Worm (Caenorhabditis elegans) whole organism, late embryonic: ENCODE data around the gene C33A11.2.

Experiments used
- C08G9.2 ChIP-seq: sonication (generic microtip); optimal IDR thresholded peaks from 2 replicates; lab custom pipeline; 2016; ENCODE audit warnings: mild to moderate bottlenecking, missing genetic modification characterization, moderate library complexity, missing compliant biosample characterization
- C38D4.7 ChIP-seq: fragments of 200-800 bp; sonication (Bioruptor generic); optimal IDR thresholded peaks from 2 replicates; lab custom pipeline; 2018; ENCODE audit warnings: mild to moderate bottlenecking, missing genetic modification characterization, moderate library complexity, missing compliant biosample characterization
- F13H6.1 ChIP-seq: sonication (generic microtip); optimal IDR thresholded peaks from 2 replicates; lab custom pipeline; 2016; ENCODE audit warnings: missing genetic modification characterization, missing compliant biosample characterization
- K02D7.2 ChIP-seq: sonication (generic microtip); optimal IDR thresholded peaks from 2 replicates; lab custom pipeline; 2017; ENCODE audit warnings: mild to moderate bottlenecking, missing genetic modification characterization, missing compliant biosample characterization
- T23F11.4 ChIP-seq: fragments of 200-800 bp; sonication (Bioruptor generic); optimal IDR thresholded peaks from 2 replicates; lab custom pipeline; 2018; ENCODE audit warnings: mild to moderate bottlenecking, missing genetic modification characterization, missing compliant biosample characterization
- Y22D7AL.16 ChIP-seq: sonication (generic microtip); optimal IDR thresholded peaks from 2 replicates; lab custom pipeline; 2016; ENCODE audit warnings: missing genetic modification characterization, missing compliant biosample characterization
- ahr-1 ChIP-seq: sonication (generic microtip); optimal IDR thresholded peaks from 2 replicates; lab custom pipeline; 2016; ENCODE audit warnings: missing genetic modification characterization, missing compliant biosample characterization
- ceh-14 ChIP-seq: sonication (generic microtip); optimal IDR thresholded peaks from 2 replicates; lab custom pipeline; 2016; ENCODE audit warnings: missing genotype, missing genetic modification characterization, missing compliant biosample characterization
- ceh-18 ChIP-seq: sonication (generic microtip); optimal IDR thresholded peaks from 2 replicates; lab custom pipeline; 2016; ENCODE audit warnings: missing genetic modification characterization, missing compliant biosample characterization
- ceh-19 ChIP-seq: fragments of 200-800 bp; sonication (Bioruptor generic); optimal IDR thresholded peaks from 2 replicates; lab custom pipeline; 2018; ENCODE audit warnings: mild to moderate bottlenecking, missing genetic modification characterization, missing compliant biosample characterization
- ceh-22 ChIP-seq: sonication (generic microtip); optimal IDR thresholded peaks from 2 replicates; lab custom pipeline; 2017; ENCODE audit warnings: missing biosample characterization, missing genetic modification characterization
- ceh-31 ChIP-seq: sonication (generic microtip); optimal IDR thresholded peaks from 2 replicates; lab custom pipeline; 2016; ENCODE audit warnings: missing genetic modification characterization, missing compliant biosample characterization
- ceh-6 ChIP-seq: fragments of 200-800 bp; sonication (Bioruptor generic); optimal IDR thresholded peaks from 2 replicates; lab custom pipeline; 2018; ENCODE audit warnings: mild to moderate bottlenecking, missing genetic modification characterization, missing compliant biosample characterization
- ceh-9 ChIP-seq: sonication (generic microtip); optimal IDR thresholded peaks from 2 replicates; lab custom pipeline; 2016; ENCODE audit warnings: mild to moderate bottlenecking, missing genetic modification characterization, inconsistent platforms, missing compliant biosample characterization
- che-1 ChIP-seq: sonication (generic microtip); optimal IDR thresholded peaks from 2 replicates; lab custom pipeline; 2016; ENCODE audit warnings: mild to moderate bottlenecking, missing genetic modification characterization, missing compliant biosample characterization
- dmd-4 ChIP-seq: sonication (generic microtip); optimal IDR thresholded peaks from 2 replicates; lab custom pipeline; 2016; ENCODE audit warnings: borderline replicate concordance, missing genetic modification characterization, missing compliant biosample characterization
- ets-4 ChIP-seq: sonication (generic microtip); optimal IDR thresholded peaks from 2 replicates; lab custom pipeline; 2016; ENCODE audit warnings: missing genetic modification characterization, missing compliant biosample characterization
- fkh-10 ChIP-seq: fragments of 150-350 bp; optimal IDR thresholded peaks from 2 replicates; lab custom pipeline; 2014; ENCODE audit warnings: missing biosample characterization, missing genetic modification reagents, missing genetic modification characterization
- fkh-6 ChIP-seq: sonication (generic microtip); optimal IDR thresholded peaks from 2 replicates; lab custom pipeline; 2016; ENCODE audit warnings: missing genetic modification characterization, missing compliant biosample characterization
- gmeb-2 ChIP-seq: sonication (generic microtip); optimal IDR thresholded peaks from 2 replicates; lab custom pipeline; 2016; ENCODE audit warnings: missing genetic modification characterization, inconsistent platforms, missing compliant biosample characterization
- hlh-6 ChIP-seq: sonication (generic microtip); optimal IDR thresholded peaks from 2 replicates; lab custom pipeline; 2016; ENCODE audit warnings: missing genotype, missing genetic modification characterization, missing compliant biosample characterization
- hlh-8 ChIP-seq: sonication (generic microtip); optimal IDR thresholded peaks from 2 replicates; lab custom pipeline; 2016; ENCODE audit warnings: missing genotype, missing genetic modification characterization, missing compliant biosample characterization
- lin-11 ChIP-seq: fragments of 200-800 bp; sonication (Bioruptor generic); optimal IDR thresholded peaks from 2 replicates; lab custom pipeline; 2018; ENCODE audit warnings: mild to moderate bottlenecking, missing genetic modification characterization, missing compliant biosample characterization
- madf-2 ChIP-seq: sonication (generic microtip); optimal IDR thresholded peaks from 2 replicates; lab custom pipeline; 2017; ENCODE audit warnings: missing genetic modification characterization, missing compliant biosample characterization
- nfya-1 ChIP-seq: sonication (generic microtip); optimal IDR thresholded peaks from 2 replicates; lab custom pipeline; 2017; ENCODE audit warnings: missing genetic modification characterization, mild to moderate bottlenecking, missing compliant biosample characterization, antibody characterized with exemption, moderate library complexity
- nhr-11 ChIP-seq: fragments of 150-350 bp; optimal IDR thresholded peaks from 2 replicates; lab custom pipeline; 2014; ENCODE audit warnings: missing biosample characterization, missing genetic modification characterization
- nhr-232 ChIP-seq: sonication (generic microtip); optimal IDR thresholded peaks from 2 replicates; lab custom pipeline; 2016; ENCODE audit warnings: missing genetic modification characterization, missing compliant biosample characterization
- pag-3 ChIP-seq: sonication (generic microtip); optimal IDR thresholded peaks from 2 replicates; lab custom pipeline; 2016; ENCODE audit warnings: missing compliant biosample characterization, missing genetic modification characterization, borderline replicate concordance
- pat-9 ChIP-seq: fragments of 200-800 bp; sonication (Bioruptor generic); optimal IDR thresholded peaks from 2 replicates; lab custom pipeline; 2018; ENCODE audit warnings: mild to moderate bottlenecking, missing genetic modification characterization, moderate library complexity, missing compliant biosample characterization
- pax-1 ChIP-seq: fragments of 150-350 bp; optimal IDR thresholded peaks from 2 replicates; lab custom pipeline; 2014; ENCODE audit warnings: missing biosample characterization, missing genetic modification characterization
- pha-2 ChIP-seq: sonication (generic microtip); optimal IDR thresholded peaks from 2 replicates; lab custom pipeline; 2017; ENCODE audit warnings: mild to moderate bottlenecking, missing genetic modification characterization, missing compliant biosample characterization
- pros-1 ChIP-seq: fragments of 150-350 bp; optimal IDR thresholded peaks from 2 replicates; lab custom pipeline; 2014; ENCODE audit warnings: missing biosample characterization, missing genetic modification reagents, missing genetic modification characterization
- ref-2 ChIP-seq: sonication (generic microtip); optimal IDR thresholded peaks from 2 replicates; lab custom pipeline; 2016; ENCODE audit warnings: missing genetic modification characterization, missing compliant biosample characterization
- rnt-1 ChIP-seq: sonication (generic microtip); optimal IDR thresholded peaks from 2 replicates; lab custom pipeline; 2016; ENCODE audit warnings: missing genetic modification characterization, missing compliant biosample characterization
- ttx-3 ChIP-seq: sonication (generic microtip); optimal IDR thresholded peaks from 2 replicates; lab custom pipeline; 2016; ENCODE audit warnings: missing genetic modification reagents, missing genetic modification characterization, missing compliant biosample characterization
- unc-42 ChIP-seq: sonication (generic microtip); optimal IDR thresholded peaks from 2 replicates; lab custom pipeline; 2016; ENCODE audit warnings: missing genotype, missing genetic modification characterization, missing compliant biosample characterization
- zip-5 ChIP-seq: sonication (generic microtip); optimal IDR thresholded peaks from 2 replicates; lab custom pipeline; 2016; ENCODE audit warnings: missing genetic modification characterization, missing compliant biosample characterization

Gene C33A11.2

ce11 chrX:15388259-15388658 is 22.5 kb downstream of the C33A11.2 start:
- TF ChIP-seq madf-2 (no peak), zip-5 (tag; lab: Kevin White, UChicago) (no peak)
- TF ChIP-seq, all 69 proteins: peak for 0

ce11 chrX:15389853-15390252 is 24.1 kb downstream of the C33A11.2 start:
- TF ChIP-seq pha-2 (tag; lab: Kevin White, UChicago) (no peak), nhr-11 (tag; lab: Kevin White, UChicago) (no peak), gmeb-2 (tag; lab: Kevin White, UChicago) (no peak), hlh-6 (tag; lab: Kevin White, UChicago) (no peak)

ce11 chrX:15392672-15393071 is 26.9 kb downstream of the C33A11.2 start:
- TF ChIP-seq ceh-18 (tag; lab: Kevin White, UChicago) (no peak), hlh-8 (tag; lab: Kevin White, UChicago) (no peak), rnt-1 (tag; lab: Kevin White, UChicago) (no peak), C08G9.2 (tag; lab: Kevin White, UChicago) (no peak), ceh-6 (GFP tag; lab: Kevin White, UChicago) (no peak), pag-3 (tag; lab: Kevin White, UChicago) (no peak), pat-9 (tag; lab: Kevin White, UChicago) (no peak), ttx-3 (tag; lab: Kevin White, UChicago) (no peak), C38D4.7 (GFP tag; lab: Kevin White, UChicago) (no peak), pax-1 (tag; lab: Kevin White, UChicago) (no peak), nhr-232 (tag; lab: Kevin White, UChicago) (no peak), ref-2 (tag; lab: Kevin White, UChicago) (no peak), F13H6.1 (tag; lab: Kevin White, UChicago) (no peak), madf-2 (no peak), ahr-1 (tag; lab: Kevin White, UChicago) (no peak), K02D7.2 (tag; lab: Kevin White, UChicago) (no peak), hlh-6 (tag; lab: Kevin White, UChicago) (no peak)

- TF ChIP-seq ceh-31 (tag; lab: Kevin White, UChicago): peak; percentile 49
- peak; percentile 98 for TF ChIP-seq unc-42 (tag; lab: Kevin White, UChicago)
- no peak for TF ChIP-seq nfya-1
Observed at ce11 chrX:15395723-15396122, 29.9 kb downstream of the C33A11.2 start.

- TF ChIP-seq dmd-4 (tag; lab: Kevin White, UChicago) (no peak), fkh-6 (no peak), lin-11 (no peak), che-1 (tag; lab: Kevin White, UChicago) (no peak), rnt-1 (tag; lab: Kevin White, UChicago) (no peak), ttx-3 (tag; lab: Kevin White, UChicago) (no peak), T23F11.4 (no peak), ceh-9 (tag; lab: Kevin White, UChicago) (no peak), ceh-31 (tag; lab: Kevin White, UChicago) (no peak), ceh-22 (no peak), Y22D7AL.16 (tag; lab: Kevin White, UChicago) (no peak), fkh-10 (GFP tag; lab: Kevin White, UChicago) (no peak), hlh-6 (tag; lab: Kevin White, UChicago) (no peak), pros-1 (no peak), ref-2 (tag; lab: Kevin White, UChicago) (no peak), ceh-19 (GFP tag; lab: Kevin White, UChicago) (no peak), ceh-18 (tag; lab: Kevin White, UChicago) (no peak), ceh-14 (tag; lab: Kevin White, UChicago) (no peak), pax-1 (tag; lab: Kevin White, UChicago) (no peak), ets-4 (tag; lab: Kevin White, UChicago) (no peak)
Observed at ce11 chrX:15407631-15408030, 41.8 kb downstream of the C33A11.2 start, which contains the start of gene psa-3. Gene psa-3 (plus strand): TSS chrX:15407931.
